Worm (Caenorhabditis elegans) whole organism, L4 larva: ENCODE measurements around the gene sqv-1.

Source experiments
- F10B5.3 ChIP-seq: sonication (generic microtip); optimal IDR thresholded peaks from 2 replicates; lab custom pipeline; 2016; ENCODE audit warnings: mild to moderate bottlenecking, missing genetic modification characterization, missing compliant biosample characterization
- F37D6.2 ChIP-seq: sonication (generic microtip); optimal IDR thresholded peaks from 2 replicates; lab custom pipeline; 2016; ENCODE audit warnings: mild to moderate bottlenecking, missing genetic modification characterization, missing compliant biosample characterization
- F44E2.7 ChIP-seq: fragments of 200-800 bp; sonication (Bioruptor generic); IDR thresholded peaks from 2 replicates; pipeline ENCODE4 v2.1.2; 2022; ENCODE audit warnings: missing genetic modification characterization, missing compliant biosample characterization
- R02D3.7 ChIP-seq: fragments of 150-350 bp; sonication (generic microtip); optimal IDR thresholded peaks from 3 replicates; lab custom pipeline; 2014; ENCODE audit warnings: missing biosample characterization, missing genetic modification characterization
- T26A8.4 ChIP-seq: fragments of 200-800 bp; sonication (Bioruptor generic); IDR thresholded peaks from 2 replicates; pipeline ENCODE4 v1.3.6; 2022; ENCODE audit warnings: missing genetic modification characterization, missing compliant biosample characterization
- ZK546.5 ChIP-seq, 2 experiments: sonication (generic microtip); optimal IDR thresholded peaks; 2 replicates each; lab custom pipeline; 2017; ENCODE audit warnings: missing biosample characterization in 2 of 2, missing genetic modification characterization in 2 of 2
- aly-2 ChIP-seq: sonication (generic microtip); optimal IDR thresholded peaks from 2 replicates; lab custom pipeline; 2018; ENCODE audit warnings: missing biosample characterization, missing genetic modification characterization
- ceh-28 ChIP-seq: fragments of 150-350 bp; optimal IDR thresholded peaks from 2 replicates; lab custom pipeline; 2014; ENCODE audit warnings: missing biosample characterization, missing genetic modification reagents, missing genetic modification characterization
- ceh-44 ChIP-seq: fragments of 200-800 bp; sonication (Bioruptor generic); IDR thresholded peaks from 2 replicates; pipeline ENCODE4 v1.3.6; 2022; ENCODE audit warnings: missing genetic modification reagents, missing genetic modification characterization, missing compliant biosample characterization
- ces-1 ChIP-seq: fragments of 150-350 bp; sonication (generic microtip); optimal IDR thresholded peaks from 4 replicates; lab custom pipeline; 2014; ENCODE audit warnings: missing biosample characterization, missing genetic modification reagents, missing genetic modification characterization
- ctbp-1 ChIP-seq: fragments of 200-800 bp; sonication (Bioruptor generic); IDR thresholded peaks from 2 replicates; pipeline ENCODE4 v1.3.6; 2022; ENCODE audit warnings: missing genetic modification reagents, missing genetic modification characterization, missing compliant biosample characterization
- daf-16 ChIP-seq, 3 experiments: sonication (generic microtip); optimal IDR thresholded peaks; 2 replicates each; lab custom pipeline; 2016 to 2017; ENCODE audit warnings: missing genetic modification characterization in 3 of 3, missing genetic modification reagents in 3 of 3, mild to moderate bottlenecking in 2 of 3, missing compliant biosample characterization in 2 of 3, missing biosample characterization in 1 of 3, moderate library complexity in 1 of 3
- daf-19 ChIP-seq: fragments of 200-800 bp; sonication (Bioruptor generic); conservative IDR thresholded peaks from 2 replicates; pipeline ENCODE4 v1.3.6; 2022; ENCODE audit warnings: missing genetic modification characterization, missing compliant biosample characterization
- daf-8 ChIP-seq: fragments of 200-800 bp; sonication (Bioruptor generic); IDR thresholded peaks from 2 replicates; pipeline ENCODE4 v1.3.6; 2022; ENCODE audit warnings: missing genetic modification characterization, missing compliant biosample characterization
- dmd-8 ChIP-seq: fragments of 200-800 bp; sonication (Bioruptor generic); IDR thresholded peaks from 2 replicates; pipeline ENCODE4 v1.3.6; 2022; ENCODE audit warnings: missing genetic modification characterization, missing compliant biosample characterization
- dpl-1 ChIP-seq: fragments of 150-350 bp; optimal IDR thresholded peaks from 2 replicates; lab custom pipeline; 2014; ENCODE audit warnings: missing biosample characterization, missing genetic modification reagents, missing genetic modification characterization
- hif-1 ChIP-seq, 2 experiments: sonication (generic microtip); optimal IDR thresholded peaks; 2 replicates each; lab custom pipeline; 2016 to 2017; ENCODE audit warnings: missing compliant biosample characterization in 2 of 2, missing genetic modification characterization in 2 of 2, missing genetic modification reagents in 2 of 2, missing genotype in 2 of 2, mild to moderate bottlenecking in 1 of 2
- jun-1 ChIP-seq: fragments of 150-350 bp; optimal IDR thresholded peaks from 2 replicates; lab custom pipeline; 2014; ENCODE audit warnings: missing biosample characterization, missing genetic modification reagents, missing genetic modification characterization
- lin-13 ChIP-seq: fragments of 150-350 bp; optimal IDR thresholded peaks from 2 replicates; lab custom pipeline; 2014; ENCODE audit warnings: missing biosample characterization, missing genetic modification reagents, missing genetic modification characterization
- lin-15B ChIP-seq: fragments of 150-350 bp; sonication (generic microtip); optimal IDR thresholded peaks from 3 replicates; lab custom pipeline; 2014; ENCODE audit warnings: missing biosample characterization, missing genetic modification characterization
- lin-29 ChIP-seq: fragments of 200-800 bp; sonication (Bioruptor generic); IDR thresholded peaks from 2 replicates; pipeline ENCODE4 v1.3.6; 2022; ENCODE audit warnings: missing genetic modification reagents, missing genetic modification characterization, missing compliant biosample characterization
- lin-38 ChIP-seq: fragments of 200-800 bp; sonication (Bioruptor generic); IDR thresholded peaks from 2 replicates; pipeline ENCODE4 v1.3.6; 2022; ENCODE audit warnings: missing genetic modification reagents, missing genetic modification characterization, missing compliant biosample characterization
- lin-39 ChIP-seq: fragments of 150-350 bp; optimal IDR thresholded peaks from 2 replicates; lab custom pipeline; 2014; ENCODE audit warnings: missing biosample characterization, missing genetic modification reagents, missing genetic modification characterization
- lsy-2 ChIP-seq, 2 experiments: fragments of 150-350 bp in 1 of 2; sonication (generic microtip) in 1 of 2; optimal IDR thresholded peaks; 2 replicates each; lab custom pipeline; 2014 to 2017; ENCODE audit warnings: missing biosample characterization in 2 of 2, missing genetic modification characterization in 2 of 2
- mep-1 ChIP-seq: fragments of 150-350 bp; sonication (generic microtip); optimal IDR thresholded peaks from 3 replicates; lab custom pipeline; 2014; ENCODE audit warnings: missing biosample characterization, missing genetic modification characterization
- mes-2 ChIP-seq: sonication (generic microtip); optimal IDR thresholded peaks from 2 replicates; lab custom pipeline; 2016; ENCODE audit warnings: missing genotype, mild to moderate bottlenecking, missing genetic modification characterization, missing compliant biosample characterization; ENCODE audit not compliant: poor library complexity, severe bottlenecking
- mxl-3 ChIP-seq: fragments of 200-800 bp; sonication (Bioruptor generic); optimal IDR thresholded peaks from 2 replicates; lab custom pipeline; 2018; ENCODE audit warnings: mild to moderate bottlenecking, missing genetic modification characterization, missing compliant biosample characterization
- nhr-11 ChIP-seq: fragments of 150-350 bp; optimal IDR thresholded peaks from 2 replicates; lab custom pipeline; 2014; ENCODE audit warnings: missing biosample characterization, missing genetic modification characterization
- nhr-237 ChIP-seq: sonication (generic microtip); optimal IDR thresholded peaks from 2 replicates; lab custom pipeline; 2017; ENCODE audit warnings: missing biosample characterization, missing genetic modification characterization
- nhr-25 ChIP-seq: sonication (generic microtip); optimal IDR thresholded peaks from 2 replicates; lab custom pipeline; 2017; ENCODE audit warnings: missing genetic modification characterization, mild to moderate bottlenecking, missing compliant biosample characterization, antibody characterized with exemption, moderate library complexity, borderline replicate concordance; ENCODE audit not compliant: insufficient read depth
- nhr-41 ChIP-seq: fragments of 200-800 bp; sonication (Bioruptor generic); IDR thresholded peaks from 2 replicates; pipeline ENCODE4 v1.3.6; 2022; ENCODE audit warnings: missing genetic modification reagents, missing genetic modification characterization, missing compliant biosample characterization
- nhr-77 ChIP-seq: fragments of 150-350 bp; optimal IDR thresholded peaks from 2 replicates; lab custom pipeline; 2014; ENCODE audit warnings: missing biosample characterization, missing genetic modification characterization
- pha-4 ChIP-seq, 2 experiments: fragments of 150-350 bp in 1 of 2; fragments of 200-800 bp in 1 of 2; sonication (Bioruptor generic) in 1 of 2; IDR thresholded peaks in 1 of 2; optimal IDR thresholded peaks in 1 of 2; 2 replicates each; pipeline versions ENCODE4 v1.3.6 to Lab custom; 2014 to 2022; ENCODE audit warnings: missing genetic modification characterization in 2 of 2, missing genetic modification reagents in 2 of 2, missing biosample characterization in 1 of 2, missing compliant biosample characterization in 1 of 2
- pqm-1 ChIP-seq: sonication (generic microtip); optimal IDR thresholded peaks from 2 replicates; lab custom pipeline; 2017; ENCODE audit warnings: missing biosample characterization, missing genetic modification characterization
- rbr-2 ChIP-seq: sonication (generic microtip); optimal IDR thresholded peaks from 2 replicates; lab custom pipeline; 2016; ENCODE audit warnings: missing genotype, missing genetic modification characterization, missing compliant biosample characterization
- sdz-12 ChIP-seq: fragments of 200-800 bp; sonication (Bioruptor generic); optimal IDR thresholded peaks from 2 replicates; lab custom pipeline; 2018; ENCODE audit warnings: mild to moderate bottlenecking, missing genetic modification characterization, missing compliant biosample characterization
- set-16 ChIP-seq: fragments of 200-800 bp; sonication (Bioruptor generic); IDR thresholded peaks from 2 replicates; pipeline ENCODE4 v1.3.6; 2022; ENCODE audit warnings: missing genetic modification reagents, missing genetic modification characterization, missing compliant biosample characterization
- snpc-1.2 ChIP-seq: fragments of 200-800 bp; sonication (Bioruptor generic); IDR thresholded peaks from 2 replicates; pipeline ENCODE4 v1.3.6; 2022; ENCODE audit warnings: missing genetic modification reagents, missing genetic modification characterization, missing compliant biosample characterization
- snpc-4 ChIP-seq: fragments of 150-350 bp; optimal IDR thresholded peaks from 2 replicates; lab custom pipeline; 2014; ENCODE audit warnings: missing biosample characterization, missing genetic modification characterization
- spr-3 ChIP-seq: fragments of 200-800 bp; sonication (Bioruptor generic); optimal IDR thresholded peaks from 2 replicates; lab custom pipeline; 2018; ENCODE audit warnings: mild to moderate bottlenecking, missing genetic modification characterization, missing compliant biosample characterization
- tag-97 ChIP-seq: fragments of 200-800 bp; sonication (Bioruptor generic); IDR thresholded peaks from 2 replicates; pipeline ENCODE4 v1.3.6; 2022; ENCODE audit warnings: missing genetic modification characterization, missing compliant biosample characterization
- unc-130 ChIP-seq: sonication (generic microtip); optimal IDR thresholded peaks from 2 replicates; lab custom pipeline; 2016; ENCODE audit warnings: missing genetic modification reagents, missing genetic modification characterization, missing compliant biosample characterization
- unc-39 ChIP-seq: sonication (generic microtip); optimal IDR thresholded peaks from 2 replicates; lab custom pipeline; 2017; ENCODE audit warnings: missing biosample characterization, missing genetic modification characterization
- unc-62 ChIP-seq, 3 experiments: fragments of 150-350 bp in 1 of 3; sonication (generic microtip); optimal IDR thresholded peaks in 2 of 3; peaks in 1 of 3; 1 replicate in 1 of 3; 2 replicates in 2 of 3; lab custom pipeline; 2014 to 2017; ENCODE audit warnings: missing biosample characterization in 3 of 3, missing genetic modification characterization in 3 of 3, missing genetic modification reagents in 3 of 3, missing genotype in 1 of 3
- zfp-2 ChIP-seq: sonication (generic microtip); optimal IDR thresholded peaks from 2 replicates; lab custom pipeline; 2016; ENCODE audit warnings: mild to moderate bottlenecking, missing genetic modification characterization, missing compliant biosample characterization
- zfp-3 ChIP-seq: fragments of 200-800 bp; sonication (Bioruptor generic); conservative IDR thresholded peaks from 2 replicates; pipeline ENCODE4 v1.3.6; 2022; ENCODE audit warnings: missing genetic modification reagents, missing genetic modification characterization, missing compliant biosample characterization
- zip-2 ChIP-seq: fragments of 150-350 bp; optimal IDR thresholded peaks from 2 replicates; lab custom pipeline; 2014; ENCODE audit warnings: missing biosample characterization, missing genetic modification characterization
- ztf-7 ChIP-seq: fragments of 150-350 bp; optimal IDR thresholded peaks from 2 replicates; lab custom pipeline; 2014; ENCODE audit warnings: missing biosample characterization, missing genetic modification characterization

The sqv-1 gene

DNA sequence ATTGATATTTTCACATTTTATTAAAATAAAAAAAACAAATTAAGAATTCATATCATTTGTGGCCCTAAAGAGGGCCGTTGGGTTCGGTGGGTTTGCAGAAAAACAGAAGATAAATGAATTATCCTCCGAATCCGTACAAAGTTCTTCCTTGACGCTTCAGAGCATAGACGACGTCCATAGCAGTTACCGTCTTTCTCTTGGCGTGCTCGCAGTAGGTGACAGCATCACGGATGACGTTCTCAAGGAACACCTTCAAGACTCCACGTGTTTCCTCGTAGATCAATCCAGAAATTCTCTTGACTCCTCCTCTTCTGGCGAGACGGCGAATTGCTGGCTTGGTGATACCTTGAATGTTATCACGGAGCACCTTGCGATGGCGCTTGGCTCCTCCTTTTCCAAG lies 27.4 kb upstream of the sqv-1 start:
- TF ChIP-seq nhr-25 (tag; lab: Kevin White, UChicago) (no peak), snpc-4 (tag; lab: Kevin White, UChicago) (no peak), jun-1 (tag; lab: Kevin White, UChicago) (no peak), rbr-2 (tag; lab: Kevin White, UChicago) (no peak), pqm-1 (tag; lab: Kevin White, UChicago) (no peak), sdz-12 (GFP tag; lab: Kevin White, UChicago) (no peak), lin-38 (no peak), pha-4 (GFP tag; IDR thresholded peaks at IDR 0.05; lab: Robert Waterston, UW) (no peak), pha-4 (tag; optimal IDR thresholded peaks at IDR 0.05; lab: Kevin White, UChicago) (no peak), tag-97 (GFP tag; lab: Robert Waterston, UW) (no peak), nhr-11 (no peak)

DNA sequence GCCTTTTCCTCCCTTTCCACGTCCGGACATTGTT lies 27.1 kb upstream of the sqv-1 start, which contains the start of gene his-31:
TSS of gene his-31 (minus strand) at position 30 of the 34 bp plus-strand sequence.
- TF ChIP-seq ctbp-1 (GFP tag; lab: Robert Waterston, UW) (no peak), mxl-3 (GFP tag; lab: Kevin White, UChicago) (no peak), daf-19 (no peak), F10B5.3 (tag; lab: Kevin White, UChicago) (no peak), nhr-41 (GFP tag; lab: Robert Waterston, UW) (no peak), nhr-77 (tag; lab: Kevin White, UChicago) (no peak), R02D3.7 (tag; lab: Kevin White, UChicago) (no peak), sdz-12 (GFP tag; lab: Kevin White, UChicago) (no peak), lin-13 (GFP tag; lab: Kevin White, UChicago) (no peak), F37D6.2 (no peak), spr-3 (GFP tag; lab: Kevin White, UChicago) (no peak), T26A8.4 (GFP tag; lab: Robert Waterston, UW) (no peak), mes-2 (tag; lab: Kevin White, UChicago) (no peak), ces-1 (no peak), lin-15B (no peak), daf-8 (GFP tag; lab: Robert Waterston, UW) (no peak), zfp-3 (GFP tag; lab: Robert Waterston, UW) (no peak), unc-39 (tag; lab: Kevin White, UChicago) (no peak), unc-130 (no peak), lsy-2 (tag; optimal IDR thresholded peaks at IDR 0.05; lab: Kevin White, UChicago) (no peak)

DNA sequence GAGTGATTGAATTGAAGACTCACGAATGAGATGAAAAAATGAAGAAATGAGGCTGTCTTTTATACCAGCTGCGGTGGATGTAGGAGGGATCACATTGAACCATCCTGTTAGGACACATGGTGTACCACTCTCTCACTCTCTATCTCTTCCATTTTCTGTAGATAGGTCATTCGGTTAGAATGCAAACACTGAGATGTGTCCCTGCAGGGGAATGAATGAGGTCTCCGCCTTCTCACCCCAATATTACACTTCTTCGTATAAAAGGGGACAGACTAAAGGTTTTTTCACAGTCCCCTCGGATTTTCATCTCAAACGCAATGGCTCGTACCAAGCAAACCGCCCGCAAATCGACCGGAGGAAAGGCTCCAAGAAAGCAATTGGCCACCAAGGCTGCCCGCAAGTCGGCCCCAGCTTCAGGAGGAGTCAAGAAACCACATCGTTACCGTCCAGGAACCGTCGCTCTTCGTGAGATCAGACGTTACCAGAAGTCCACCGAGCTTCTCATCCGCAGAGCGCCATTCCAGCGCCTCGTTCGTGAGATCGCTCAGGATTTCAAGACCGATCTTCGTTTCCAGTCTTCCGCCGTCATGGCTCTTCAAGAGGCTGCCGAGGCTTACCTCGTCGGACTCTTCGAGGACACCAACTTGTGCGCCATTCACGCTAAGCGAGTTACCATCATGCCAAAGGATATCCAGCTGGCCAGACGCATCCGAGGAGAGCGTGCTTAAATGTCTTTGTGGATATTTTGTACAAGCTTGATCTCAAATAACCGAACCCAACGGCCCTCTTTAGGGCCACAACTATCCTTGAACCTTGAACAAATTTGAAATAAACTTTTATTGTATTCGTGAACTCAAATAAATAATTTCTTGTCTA lies 26.7 kb upstream of the sqv-1 start, which contains the start of gene his-32:
TSS of gene his-32 (plus strand) at position 318 of the 876 bp plus-strand sequence.
- TF ChIP-seq lsy-2 (tag; optimal IDR thresholded peaks at IDR 0.05; lab: Kevin White, UChicago) (no peak), daf-16 (GFP tag; optimal IDR thresholded peaks at IDR 0.05; lab: Kevin White, UChicago) (no peak), daf-16 (tag; optimal IDR thresholded peaks at IDR 0.05; lab: Kevin White, UChicago) (no peak), ceh-28 (tag; lab: Kevin White, UChicago) (no peak), nhr-11 (no peak), unc-62 (GFP tag; optimal IDR thresholded peaks at IDR 0.05 in 1 of 2; lab: Kevin White, UChicago) (peak in 1 of 2 experiments; percentile 56), unc-62 (tag; optimal IDR thresholded peaks at IDR 0.05; lab: Kevin White, UChicago) (no peak), ZK546.5 (tag; optimal IDR thresholded peaks at IDR 0.05; lab: Kevin White, UChicago) (no peak), nhr-237 (tag; lab: Kevin White, UChicago) (no peak), F44E2.7 (GFP tag; lab: Robert Waterston, UW) (no peak), zfp-2 (no peak), set-16 (GFP tag; lab: Robert Waterston, UW) (peak; percentile 78; the same call in 1 of the 2 replicates), aly-2 (tag; lab: Kevin White, UChicago) (no peak), lin-39 (no peak), zip-2 (tag; lab: Kevin White, UChicago) (no peak), dmd-8 (GFP tag; lab: Robert Waterston, UW) (no peak), ceh-44 (GFP tag; lab: Robert Waterston, UW) (no peak), hif-1 (tag; optimal IDR thresholded peaks at IDR 0.05; lab: Kevin White, UChicago) (no peak), snpc-1.2 (GFP tag; lab: Robert Waterston, UW) (no peak), dpl-1 (GFP tag; lab: Kevin White, UChicago) (peak; percentile 0), lin-29 (GFP tag; lab: Robert Waterston, UW) (no peak), ztf-7 (tag; lab: Kevin White, UChicago) (no peak), mep-1 (tag; lab: Kevin White, UChicago) (peak; percentile 91)
